Worm (Caenorhabditis elegans) whole organism, midembryonic: ENCODE results near the gene cyp-13A3.

Source experiments
- T22C8.4 ChIP-seq: fragments of 200-800 bp; sonication (Bioruptor generic); IDR thresholded peaks from 2 replicates; pipeline ENCODE4 v1.3.6; 2022; ENCODE audit warnings: missing genetic modification characterization, missing compliant biosample characterization
- cog-1 ChIP-seq: sonication (generic microtip); optimal IDR thresholded peaks from 2 replicates; lab custom pipeline; 2016; ENCODE audit warnings: missing genetic modification characterization, missing compliant biosample characterization
- flt-1 ChIP-seq: fragments of 200-800 bp; sonication (Bioruptor generic); IDR thresholded peaks from 2 replicates; pipeline ENCODE4 v1.3.6; 2022; ENCODE audit warnings: missing genetic modification characterization, missing compliant biosample characterization
- klf-2 ChIP-seq: fragments of 200-800 bp; sonication (Bioruptor generic); conservative IDR thresholded peaks from 2 replicates; pipeline ENCODE4 v1.3.6; 2022; ENCODE audit warnings: missing genetic modification reagents, missing genetic modification characterization, missing compliant biosample characterization
- med-1 ChIP-seq: sonication (generic microtip); optimal IDR thresholded peaks from 2 replicates; lab custom pipeline; 2017; ENCODE audit warnings: missing genetic modification characterization, mild to moderate bottlenecking, missing compliant biosample characterization, antibody characterized with exemption, missing genetic modification reagents; ENCODE audit not compliant: insufficient read depth
- ref-1 ChIP-seq: fragments of 200-800 bp; sonication (Bioruptor generic); conservative IDR thresholded peaks from 2 replicates; pipeline ENCODE4 v1.3.6; 2022; ENCODE audit warnings: missing genetic modification reagents, missing genetic modification characterization, missing compliant biosample characterization
- tab-1 ChIP-seq: fragments of 200-800 bp; sonication (Bioruptor generic); IDR thresholded peaks from 2 replicates; pipeline ENCODE4 v1.3.6; 2022; ENCODE audit warnings: missing genetic modification characterization, missing compliant biosample characterization
- ztf-23 ChIP-seq: fragments of 200-800 bp; sonication (Bioruptor generic); IDR thresholded peaks from 2 replicates; pipeline ENCODE4 v1.3.6; 2022; ENCODE audit warnings: missing genetic modification reagents, missing genetic modification characterization, missing compliant biosample characterization
- ztf-29 ChIP-seq: fragments of 200-800 bp; sonication (Bioruptor generic); IDR thresholded peaks from 2 replicates; pipeline ENCODE4 v1.3.6; 2022; ENCODE audit warnings: missing genetic modification reagents, missing genetic modification characterization, missing compliant biosample characterization

Gene cyp-13A3

ce11 chrII:9781842-9782241 is 11.3 kb downstream of the cyp-13A3 start, which contains the start of gene cyp-13A1:
Gene cyp-13A1 (minus strand): TSS chrII:9781997.
- TF ChIP-seq ztf-23 (GFP tag; lab: Robert Waterston, UW) (no peak), tab-1 (no peak), cog-1 (tag; lab: Kevin White, UChicago) (no peak), ztf-29 (GFP tag; lab: Robert Waterston, UW) (no peak), med-1 (GFP tag; lab: Kevin White, UChicago) (no peak), flt-1 (GFP tag; lab: Robert Waterston, UW) (no peak), klf-2 (GFP tag; lab: Robert Waterston, UW) (no peak)

ce11 chrII:9778495-9778894 is 14.6 kb downstream of the cyp-13A3 start:
- TF ChIP-seq med-1 (GFP tag; lab: Kevin White, UChicago) (no peak), ztf-23 (GFP tag; lab: Robert Waterston, UW) (no peak), klf-2 (GFP tag; lab: Robert Waterston, UW) (no peak), ref-1 (no peak), cog-1 (tag; lab: Kevin White, UChicago) (no peak), ztf-29 (GFP tag; lab: Robert Waterston, UW) (no peak), tab-1 (no peak), flt-1 (GFP tag; lab: Robert Waterston, UW) (no peak), T22C8.4 (GFP tag; lab: Robert Waterston, UW) (no peak)

- no peak for TF ChIP-seq T22C8.4 (GFP tag; lab: Robert Waterston, UW)
- no peak for TF ChIP-seq med-1 (GFP tag; lab: Kevin White, UChicago)
- TF ChIP-seq ztf-23 (GFP tag; lab: Robert Waterston, UW): no peak
- TF ChIP-seq flt-1 (GFP tag; lab: Robert Waterston, UW): no peak
- TF ChIP-seq ref-1: no peak
- TF ChIP-seq cog-1 (tag; lab: Kevin White, UChicago): no peak
- TF ChIP-seq ztf-29 (GFP tag; lab: Robert Waterston, UW): no peak
- TF ChIP-seq klf-2 (GFP tag; lab: Robert Waterston, UW): no peak
- TF ChIP-seq tab-1: no peak
Measured at ce11 chrII:9775790-9776189, 17.3 kb downstream of the cyp-13A3 start, which contains the start of gene T10B9.9. Gene T10B9.9 (minus strand): TSS chrII:9775890.

ce11 chrII:9774653-9775052 is 18.4 kb downstream of the cyp-13A3 start:
- TF ChIP-seq klf-2 (GFP tag; lab: Robert Waterston, UW) (peak; percentile 92), T22C8.4 (GFP tag; lab: Robert Waterston, UW) (peak; percentile 81), cog-1 (tag; lab: Kevin White, UChicago) (peak; percentile 47), med-1 (GFP tag; lab: Kevin White, UChicago) (peak; percentile 63), tab-1 (peak; percentile 94), ref-1 (peak; percentile 79), flt-1 (GFP tag; lab: Robert Waterston, UW) (peak; percentile 94), ztf-29 (GFP tag; lab: Robert Waterston, UW) (peak; percentile 84), ztf-23 (GFP tag; lab: Robert Waterston, UW) (peak; percentile 90)

- TF ChIP-seq flt-1 (GFP tag; lab: Robert Waterston, UW) (no peak), med-1 (GFP tag; lab: Kevin White, UChicago) (no peak), tab-1 (no peak), klf-2 (GFP tag; lab: Robert Waterston, UW) (no peak), ref-1 (no peak), ztf-23 (GFP tag; lab: Robert Waterston, UW) (no peak), T22C8.4 (GFP tag; lab: Robert Waterston, UW) (no peak), ztf-29 (GFP tag; lab: Robert Waterston, UW) (no peak), cog-1 (tag; lab: Kevin White, UChicago) (no peak)
Measured at ce11 chrII:9773892-9774581, 19.1 kb downstream of the cyp-13A3 start, which contains the start of gene ZK1321.4. Gene ZK1321.4 (minus strand): TSS chrII:9773942.

ce11 chrII:9769797-9770520 is 23.1 kb downstream of the cyp-13A3 start, which contains the start of gene aqp-10:
Gene aqp-10 (minus strand): TSS chrII:9769847.
- TF ChIP-seq klf-2 (GFP tag; lab: Robert Waterston, UW) (no peak), ztf-23 (GFP tag; lab: Robert Waterston, UW) (no peak), med-1 (GFP tag; lab: Kevin White, UChicago) (no peak), ref-1 (no peak), T22C8.4 (GFP tag; lab: Robert Waterston, UW) (no peak), flt-1 (GFP tag; lab: Robert Waterston, UW) (no peak), ztf-29 (GFP tag; lab: Robert Waterston, UW) (no peak), tab-1 (no peak), cog-1 (tag; lab: Kevin White, UChicago) (no peak)

- TF ChIP-seq flt-1 (GFP tag; lab: Robert Waterston, UW): no peak
- no peak for TF ChIP-seq ref-1
- no peak for TF ChIP-seq ztf-29 (GFP tag; lab: Robert Waterston, UW)
- TF ChIP-seq T22C8.4 (GFP tag; lab: Robert Waterston, UW): no peak
- no peak for TF ChIP-seq tab-1
- TF ChIP-seq klf-2 (GFP tag; lab: Robert Waterston, UW): no peak
- no peak for TF ChIP-seq cog-1 (tag; lab: Kevin White, UChicago)
- TF ChIP-seq med-1 (GFP tag; lab: Kevin White, UChicago): no peak
- no peak for TF ChIP-seq ztf-23 (GFP tag; lab: Robert Waterston, UW)
Measured at ce11 chrII:9764696-9765095, 28.4 kb downstream of the cyp-13A3 start.

- TF ChIP-seq ztf-23 (GFP tag; lab: Robert Waterston, UW): no peak
- TF ChIP-seq med-1 (GFP tag; lab: Kevin White, UChicago): no peak
- TF ChIP-seq ztf-29 (GFP tag; lab: Robert Waterston, UW): no peak
- TF ChIP-seq flt-1 (GFP tag; lab: Robert Waterston, UW): no peak
- no peak for TF ChIP-seq tab-1
- no peak for TF ChIP-seq T22C8.4 (GFP tag; lab: Robert Waterston, UW)
- TF ChIP-seq ref-1: no peak
- TF ChIP-seq klf-2 (GFP tag; lab: Robert Waterston, UW): no peak
- no peak for TF ChIP-seq cog-1 (tag; lab: Kevin White, UChicago)
Measured at ce11 chrII:9759382-9759781, 33.7 kb downstream of the cyp-13A3 start.
